Worm (Caenorhabditis elegans) whole organism, L2 larva: ENCODE results near the gene C16A11.2.

Source experiments
- nhr-10 ChIP-seq: sonication (generic microtip); optimal IDR thresholded peaks from 2 replicates; lab custom pipeline; 2017; ENCODE audit warnings: missing biosample characterization, missing genetic modification characterization
- nhr-129 ChIP-seq: fragments of 150-350 bp; optimal IDR thresholded peaks from 2 replicates; lab custom pipeline; 2014; ENCODE audit warnings: missing biosample characterization, missing genetic modification characterization
- nhr-6 ChIP-seq: fragments of 150-350 bp; optimal IDR thresholded peaks from 2 replicates; lab custom pipeline; 2014; ENCODE audit warnings: missing biosample characterization, missing genetic modification characterization
- ztf-4 ChIP-seq: fragments of 150-350 bp; optimal IDR thresholded peaks from 2 replicates; lab custom pipeline; 2014; ENCODE audit warnings: missing biosample characterization, missing genetic modification characterization

DNA sequence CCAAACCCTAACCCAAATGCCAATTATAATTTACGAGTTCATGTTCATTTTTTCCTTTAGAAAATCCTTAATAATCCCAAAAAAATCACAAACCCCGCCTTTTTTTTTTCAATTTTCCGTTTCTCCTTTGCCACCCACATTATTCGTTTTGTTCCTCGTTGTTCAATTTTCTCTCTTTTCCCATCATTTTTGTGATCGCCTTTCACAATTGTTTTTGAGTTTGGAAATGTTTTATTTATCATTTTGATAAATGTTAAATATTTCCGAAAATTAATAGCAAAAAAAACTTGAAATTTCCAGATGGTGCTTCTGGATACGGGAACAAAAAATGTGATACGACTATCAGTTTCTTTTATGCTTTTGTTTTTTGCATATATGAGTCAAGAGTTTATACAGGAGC lies 22.7 kb upstream of the C16A11.2 start, which contains the start of gene F31D5.2:
- no peak for TF ChIP-seq nhr-10 (tag; lab: Kevin White, UChicago)
- TF ChIP-seq nhr-129 (tag; lab: Kevin White, UChicago): no peak
- TF ChIP-seq nhr-6 (tag; lab: Kevin White, UChicago): no peak
- TF ChIP-seq ztf-4 (tag; lab: Kevin White, UChicago): no peak
